Worm (Caenorhabditis elegans) whole organism, L3 larva: ENCODE results near the gene ZK1290.10.

ENCODE experiments used
- R02D3.7 ChIP-seq: fragments of 150-350 bp; optimal IDR thresholded peaks from 2 replicates; lab custom pipeline; 2014; ENCODE audit warnings: missing biosample characterization, missing genetic modification characterization
- ZK546.5 ChIP-seq: sonication (generic microtip); optimal IDR thresholded peaks from 2 replicates; lab custom pipeline; 2017; ENCODE audit warnings: missing biosample characterization, missing genetic modification characterization
- aly-2 ChIP-seq: fragments of 150-350 bp; optimal IDR thresholded peaks from 2 replicates; lab custom pipeline; 2014; ENCODE audit warnings: missing biosample characterization, missing genetic modification characterization
- ama-1 ChIP-seq: fragments of 150-350 bp; optimal IDR thresholded peaks from 2 replicates; lab custom pipeline; 2018
- ceh-16 ChIP-seq: sonication (generic microtip); optimal IDR thresholded peaks from 2 replicates; lab custom pipeline; 2017; ENCODE audit warnings: missing biosample characterization, missing genetic modification characterization
- ceh-28 ChIP-seq: fragments of 150-350 bp; optimal IDR thresholded peaks from 2 replicates; lab custom pipeline; 2014; ENCODE audit warnings: missing biosample characterization, missing genetic modification reagents, missing genetic modification characterization
- ceh-82 ChIP-seq: fragments of 150-350 bp; optimal IDR thresholded peaks from 2 replicates; lab custom pipeline; 2014; ENCODE audit warnings: missing biosample characterization, missing genetic modification characterization
- ceh-9 ChIP-seq: sonication (generic microtip); optimal IDR thresholded peaks from 2 replicates; lab custom pipeline; 2018; ENCODE audit warnings: missing biosample characterization, missing genetic modification characterization
- daf-12 ChIP-seq: fragments of 150-350 bp; optimal IDR thresholded peaks from 2 replicates; lab custom pipeline; 2014; ENCODE audit warnings: missing biosample characterization, missing genetic modification reagents, missing genetic modification characterization
- egl-27 ChIP-seq: sonication (generic microtip); optimal IDR thresholded peaks from 4 replicates; lab custom pipeline; 2017; ENCODE audit warnings: missing biosample characterization, missing genetic modification reagents, missing genetic modification characterization
- egl-5 ChIP-seq: fragments of 150-350 bp; optimal IDR thresholded peaks from 2 replicates; lab custom pipeline; 2017; ENCODE audit warnings: missing biosample characterization, missing genetic modification reagents, missing genetic modification characterization, inconsistent platforms
- elt-1 ChIP-seq: fragments of 150-350 bp; optimal IDR thresholded peaks from 2 replicates; lab custom pipeline; 2014; ENCODE audit warnings: missing biosample characterization, missing genetic modification characterization
- elt-2 ChIP-seq: sonication (generic microtip); optimal IDR thresholded peaks from 2 replicates; lab custom pipeline; 2016; ENCODE audit warnings: missing genetic modification reagents, mild to moderate bottlenecking, missing genetic modification characterization, missing compliant biosample characterization
- elt-3 ChIP-seq, 3 experiments: fragments of 150-350 bp in 1 of 3; sonication (generic microtip) in 2 of 3; optimal IDR thresholded peaks; 2 replicates in 2 of 3; 4 replicates in 1 of 3; lab custom pipeline; 2014 to 2017; ENCODE audit warnings: missing biosample characterization in 3 of 3, missing genetic modification characterization in 3 of 3
- eor-1 ChIP-seq, 2 experiments: fragments of 150-350 bp; optimal IDR thresholded peaks; 2 replicates each; lab custom pipeline; 2014 to 2018; ENCODE audit warnings: missing biosample characterization in 2 of 2, missing genetic modification characterization in 2 of 2
- fkh-2 ChIP-seq: fragments of 150-350 bp; optimal IDR thresholded peaks from 2 replicates; lab custom pipeline; 2014; ENCODE audit warnings: missing biosample characterization, missing genetic modification reagents, missing genetic modification characterization
- hmg-11 ChIP-seq: sonication (generic microtip); optimal IDR thresholded peaks from 2 replicates; lab custom pipeline; 2016; ENCODE audit warnings: missing genetic modification characterization, missing compliant biosample characterization
- jun-1 ChIP-seq: fragments of 150-350 bp; optimal IDR thresholded peaks from 2 replicates; lab custom pipeline; 2014; ENCODE audit warnings: missing biosample characterization, missing genetic modification reagents, missing genetic modification characterization
- lin-15B ChIP-seq: fragments of 150-350 bp; optimal IDR thresholded peaks from 2 replicates; lab custom pipeline; 2014; ENCODE audit warnings: missing biosample characterization, missing genetic modification characterization
- lin-39 ChIP-seq: fragments of 150-350 bp; optimal IDR thresholded peaks from 2 replicates; lab custom pipeline; 2018; ENCODE audit warnings: missing biosample characterization, missing genetic modification reagents, missing genetic modification characterization
- lsy-12 ChIP-seq: sonication (generic microtip); optimal IDR thresholded peaks from 2 replicates; lab custom pipeline; 2016; ENCODE audit warnings: mild to moderate bottlenecking, missing genetic modification characterization, missing compliant biosample characterization
- mdl-1 ChIP-seq: fragments of 150-350 bp; optimal IDR thresholded peaks from 2 replicates; lab custom pipeline; 2014; ENCODE audit warnings: missing biosample characterization, missing genetic modification characterization
- mml-1 ChIP-seq: fragments of 150-350 bp; sonication (generic microtip); optimal IDR thresholded peaks from 3 replicates; lab custom pipeline; 2014; ENCODE audit warnings: missing biosample characterization, missing genetic modification characterization
- nfya-1 ChIP-seq: sonication (generic microtip); optimal IDR thresholded peaks from 2 replicates; lab custom pipeline; 2017; ENCODE audit warnings: missing genetic modification characterization, mild to moderate bottlenecking, missing compliant biosample characterization, antibody characterized with exemption, moderate library complexity; ENCODE audit not compliant: insufficient read depth
- nhr-11 ChIP-seq: fragments of 150-350 bp; optimal IDR thresholded peaks from 2 replicates; lab custom pipeline; 2014; ENCODE audit warnings: missing biosample characterization, missing genetic modification characterization
- nhr-12 ChIP-seq: fragments of 150-350 bp; optimal IDR thresholded peaks from 2 replicates; lab custom pipeline; 2014; ENCODE audit warnings: missing biosample characterization, missing genetic modification characterization
- nhr-23 ChIP-seq: fragments of 150-350 bp; optimal IDR thresholded peaks from 2 replicates; lab custom pipeline; 2014; ENCODE audit warnings: missing biosample characterization, missing genetic modification reagents, missing genetic modification characterization
- nhr-237 ChIP-seq: fragments of 150-350 bp; optimal IDR thresholded peaks from 2 replicates; lab custom pipeline; 2014; ENCODE audit warnings: missing biosample characterization, missing genetic modification characterization
- nhr-25 ChIP-seq: sonication (generic microtip); optimal IDR thresholded peaks from 2 replicates; lab custom pipeline; 2017; ENCODE audit warnings: missing biosample characterization, missing genetic modification characterization
- nhr-43 ChIP-seq: sonication (generic microtip); optimal IDR thresholded peaks from 2 replicates; lab custom pipeline; 2016; ENCODE audit warnings: mild to moderate bottlenecking, missing genetic modification characterization, missing compliant biosample characterization; ENCODE audit not compliant: poor library complexity, severe bottlenecking
- nhr-67 ChIP-seq: fragments of 150-350 bp; optimal IDR thresholded peaks from 2 replicates; lab custom pipeline; 2014; ENCODE audit warnings: missing biosample characterization, missing genetic modification characterization
- nhr-77 ChIP-seq: fragments of 150-350 bp; optimal IDR thresholded peaks from 2 replicates; lab custom pipeline; 2014; ENCODE audit warnings: missing biosample characterization, missing genetic modification characterization
- pha-4 ChIP-seq: fragments of 150-350 bp; optimal IDR thresholded peaks from 2 replicates; lab custom pipeline; 2014; ENCODE audit warnings: missing biosample characterization, missing genetic modification reagents, missing genetic modification characterization
- pqm-1 ChIP-seq: fragments of 150-350 bp; optimal IDR thresholded peaks from 2 replicates; lab custom pipeline; 2017; ENCODE audit warnings: missing biosample characterization, missing genetic modification characterization, inconsistent platforms
- sea-2 ChIP-seq: fragments of 150-350 bp; sonication (generic microtip); optimal IDR thresholded peaks from 4 replicates; lab custom pipeline; 2014; ENCODE audit warnings: missing biosample characterization, missing genetic modification reagents, missing genetic modification characterization
- skn-1 ChIP-seq: fragments of 150-350 bp; optimal IDR thresholded peaks from 2 replicates; lab custom pipeline; 2014; ENCODE audit warnings: missing biosample characterization, missing genetic modification characterization
- tbx-2 ChIP-seq: sonication (generic microtip); optimal IDR thresholded peaks from 2 replicates; lab custom pipeline; 2016; ENCODE audit warnings: mild to moderate bottlenecking, missing genetic modification characterization, missing compliant biosample characterization
- unc-62 ChIP-seq: fragments of 150-350 bp; sonication (generic microtip); optimal IDR thresholded peaks from 4 replicates; lab custom pipeline; 2014; ENCODE audit warnings: missing biosample characterization, missing genetic modification reagents, missing genetic modification characterization
- ztf-11 ChIP-seq: fragments of 150-350 bp; optimal IDR thresholded peaks from 2 replicates; lab custom pipeline; 2014; ENCODE audit warnings: missing biosample characterization, missing genetic modification characterization
- ztf-4 ChIP-seq: fragments of 150-350 bp; optimal IDR thresholded peaks from 2 replicates; lab custom pipeline; 2014; ENCODE audit warnings: missing biosample characterization, missing genetic modification characterization

Gene ZK1290.10

DNA sequence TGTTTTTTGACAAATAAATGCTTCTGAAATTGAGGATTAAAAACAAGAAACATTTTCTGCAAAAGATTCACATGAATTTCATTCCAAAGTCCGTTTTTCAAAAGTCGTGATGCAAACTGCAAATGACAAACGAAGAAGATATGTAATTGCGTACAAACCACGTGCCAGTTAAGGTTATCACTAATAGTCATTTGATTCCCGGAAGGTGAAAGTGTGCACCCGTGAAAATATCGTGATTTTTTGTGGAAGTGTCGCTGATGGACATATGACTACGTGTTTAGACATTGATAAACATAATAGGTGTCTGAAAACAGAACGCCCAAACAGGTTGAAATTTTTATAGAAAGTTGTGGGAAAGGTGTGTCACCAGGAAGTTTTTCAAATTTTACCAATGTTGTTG, 25.5 kb downstream of the ZK1290.10 start:
- TF ChIP-seq elt-2 (tag; lab: Kevin White, UChicago) (peak; percentile 86), nhr-77 (tag; lab: Kevin White, UChicago) (no peak), egl-5 (tag; lab: Kevin White, UChicago) (no peak), ZK546.5 (no peak), nhr-237 (tag; lab: Kevin White, UChicago) (no peak), R02D3.7 (no peak), lin-39 (tag; lab: Kevin White, UChicago) (no peak), aly-2 (tag; lab: Kevin White, UChicago) (no peak), ceh-16 (tag; lab: Kevin White, UChicago) (no peak), elt-3 (tag; optimal IDR thresholded peaks at IDR 0.05; lab: Kevin White, UChicago) (no peak), ztf-11 (tag; lab: Kevin White, UChicago) (no peak), nhr-11 (tag; lab: Kevin White, UChicago) (no peak), nhr-43 (peak; percentile 94), pha-4 (tag; lab: Kevin White, UChicago) (no peak), jun-1 (tag; lab: Kevin White, UChicago) (peak; percentile 45), sea-2 (GFP tag; lab: Kevin White, UChicago) (no peak), elt-1 (tag; lab: Kevin White, UChicago) (no peak), ceh-9 (tag; lab: Kevin White, UChicago) (no peak), nhr-25 (tag; lab: Kevin White, UChicago) (peak; percentile 57), nhr-67 (tag; lab: Kevin White, UChicago) (no peak), unc-62 (GFP tag; lab: Kevin White, UChicago) (no peak), nfya-1 (tag; lab: Kevin White, UChicago) (no peak), lin-15B (tag; lab: Kevin White, UChicago) (no peak), pqm-1 (tag; lab: Kevin White, UChicago) (peak; percentile 78), ceh-82 (tag; lab: Kevin White, UChicago) (no peak), skn-1 (tag; lab: Kevin White, UChicago) (no peak), nhr-23 (tag; lab: Kevin White, UChicago) (peak; percentile 89), eor-1 (tag; optimal IDR thresholded peaks at IDR 0.05; lab: Kevin White, UChicago) (no peak), hmg-11 (tag; lab: Kevin White, UChicago) (no peak), mml-1 (peak; percentile 39), mdl-1 (no peak), egl-27 (no peak), ceh-28 (tag; lab: Kevin White, UChicago) (peak; percentile 6), daf-12 (tag; lab: Kevin White, UChicago) (no peak), tbx-2 (tag; lab: Kevin White, UChicago) (peak; percentile 25), lsy-12 (tag; lab: Kevin White, UChicago) (no peak), nhr-12 (tag; lab: Kevin White, UChicago) (no peak)
- TF ChIP-seq, all 47 proteins: peak for 9

DNA sequence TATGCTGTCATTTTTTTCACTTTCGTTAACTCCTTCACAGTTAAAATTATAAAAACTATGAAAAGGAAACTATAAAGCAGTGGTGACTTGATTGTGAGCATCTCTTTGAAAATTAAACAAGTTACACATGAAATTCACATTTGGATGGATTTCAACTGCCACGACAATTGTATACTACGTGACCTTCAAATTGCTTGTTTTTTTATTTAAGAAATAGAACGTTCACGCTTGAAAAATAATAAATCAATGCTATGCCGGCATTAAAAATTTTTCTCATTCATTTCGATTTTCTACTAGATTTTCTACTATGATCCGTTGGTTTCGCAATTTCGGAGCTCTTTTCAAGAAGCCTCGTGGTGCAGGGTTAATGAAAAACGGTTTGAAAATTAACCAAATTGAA, 28.2 kb downstream of the ZK1290.10 start, which contains the start of the genes ZK1290.7 and rnh-1.1:
ZK1290.7 (minus strand) TSS at position 101 of the 400 bp plus-strand sequence.
rnh-1.1 (plus strand) TSS at position 281 of the 400 bp plus-strand sequence.
- no peak for TF ChIP-seq ama-1
- TF ChIP-seq aly-2 (tag; lab: Kevin White, UChicago) = no peak
- TF ChIP-seq fkh-2 (tag; lab: Kevin White, UChicago) = no peak

DNA sequence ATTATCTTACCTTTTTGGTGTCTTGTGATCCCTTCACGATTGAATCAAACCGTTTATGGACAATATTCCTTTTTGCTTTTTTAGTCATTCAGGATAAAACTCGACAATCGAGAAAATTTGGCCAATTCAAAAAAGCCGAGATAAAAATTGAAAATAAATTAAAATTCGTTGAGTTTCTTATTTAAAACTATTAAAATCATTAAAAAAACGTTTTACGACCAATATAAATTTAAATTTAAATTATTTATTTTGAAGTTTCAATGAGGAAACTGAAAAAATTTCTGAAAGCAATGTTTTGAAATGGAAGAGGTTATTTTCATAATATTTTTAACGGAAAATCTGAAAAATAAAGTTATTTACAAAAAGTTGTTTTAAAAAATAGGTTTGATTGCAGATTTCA, 30.4 kb downstream of the ZK1290.10 start, which contains the start of gene ZK1290.15:
ZK1290.15 (plus strand) TSS at position 301 of the 400 bp plus-strand sequence.
- no peak for TF ChIP-seq ztf-4 (tag; lab: Kevin White, UChicago)
